Worm (Caenorhabditis elegans) whole organism, midembryonic: Measurements from ENCODE around the gene H20J04.9.

Source experiments
- med-1 ChIP-seq: sonication (generic microtip); optimal IDR thresholded peaks from 2 replicates; lab custom pipeline; 2017; ENCODE audit warnings: missing genetic modification characterization, mild to moderate bottlenecking, missing compliant biosample characterization, antibody characterized with exemption, missing genetic modification reagents; ENCODE audit not compliant: insufficient read depth
- ref-1 ChIP-seq: fragments of 200-800 bp; sonication (Bioruptor generic); conservative IDR thresholded peaks from 2 replicates; pipeline ENCODE4 v1.3.6; 2022; ENCODE audit warnings: missing genetic modification reagents, missing genetic modification characterization, missing compliant biosample characterization
- tab-1 ChIP-seq: fragments of 200-800 bp; sonication (Bioruptor generic); IDR thresholded peaks from 2 replicates; pipeline ENCODE4 v1.3.6; 2022; ENCODE audit warnings: missing genetic modification characterization, missing compliant biosample characterization
- ztf-29 ChIP-seq: fragments of 200-800 bp; sonication (Bioruptor generic); IDR thresholded peaks from 2 replicates; pipeline ENCODE4 v1.3.6; 2022; ENCODE audit warnings: missing genetic modification reagents, missing genetic modification characterization, missing compliant biosample characterization

ce11 chrII:4372406-4372805, 21.4 kb downstream of the H20J04.9 start, which contains the start of gene paic-1:
- TF ChIP-seq tab-1 (GFP tag; lab: Robert Waterston, UW) (no peak), ref-1 (GFP tag; lab: Robert Waterston, UW) (no peak), med-1 (GFP tag; lab: Kevin White, UChicago) (no peak), ztf-29 (GFP tag; lab: Robert Waterston, UW) (no peak)
